Fruit fly (Drosophila melanogaster) whole organism, pupa: ENCODE data around the gene CG7606.

Experiments used
- CG15710 ChIP-seq: fragments of 200-800 bp; sonication (Bioruptor generic); optimal IDR thresholded peaks from 2 replicates; lab custom pipeline; 2018; ENCODE audit warnings: missing biosample characterization, mild to moderate bottlenecking, missing genetic modification characterization, moderate library complexity
- CG9948 ChIP-seq: fragments of 200-800 bp; sonication (Bioruptor generic); optimal IDR thresholded peaks from 2 replicates; lab custom pipeline; 2018; ENCODE audit warnings: missing biosample characterization, mild to moderate bottlenecking, missing genetic modification characterization, moderate library complexity

dm6 chr3R:17647444-17647843 is 51.1 kb downstream of the CG7606 start, which contains the start of gene CG14322:
- TF ChIP-seq CG9948 (tag; lab: Kevin White, UChicago): no peak
- TF ChIP-seq CG15710 (tag; lab: Kevin White, UChicago): no peak
